Fruit fly (Drosophila melanogaster) whole organism, wandering third instar larva: ENCODE results near the gene Grip84.

ENCODE experiments used
- CG32264 ChIP-seq: fragments of 200-800 bp; sonication (Bioruptor generic); optimal IDR thresholded peaks from 2 replicates; lab custom pipeline; 2016; ENCODE audit warnings: missing biosample characterization, missing genetic modification characterization
- CG9705 ChIP-seq: fragments of 200-800 bp; sonication (Bioruptor generic); optimal IDR thresholded peaks from 2 replicates; lab custom pipeline; 2018; ENCODE audit warnings: missing biosample characterization, mild to moderate bottlenecking, missing genetic modification characterization
- CrebA ChIP-seq: fragments of 200-800 bp; sonication (Bioruptor generic); optimal IDR thresholded peaks from 2 replicates; lab custom pipeline; 2016; ENCODE audit warnings: missing biosample characterization, mild to moderate bottlenecking, missing genetic modification characterization, borderline replicate concordance
- GATAd ChIP-seq: sonication (Bioruptor generic); optimal IDR thresholded peaks from 2 replicates; lab custom pipeline; 2016; ENCODE audit warnings: missing biosample characterization, missing genetic modification characterization
- Hnf4 ChIP-seq: fragments of 200-800 bp; sonication (Bioruptor generic); optimal IDR thresholded peaks from 2 replicates; lab custom pipeline; 2016; ENCODE audit warnings: missing biosample characterization, mild to moderate bottlenecking, missing genetic modification characterization
- Mio ChIP-seq: sonication (Bioruptor generic); optimal IDR thresholded peaks from 2 replicates; lab custom pipeline; 2016; ENCODE audit warnings: missing biosample characterization, missing genetic modification characterization
- Myc ChIP-seq: fragments of >200 bp; optimal IDR thresholded peaks from 2 replicates; lab custom pipeline; 2017
- OdsH ChIP-seq: fragments of 200-800 bp; sonication (Bioruptor generic); optimal IDR thresholded peaks from 2 replicates; lab custom pipeline; 2016; ENCODE audit warnings: missing biosample characterization, mild to moderate bottlenecking, missing genetic modification characterization
- Sp1 ChIP-seq: fragments of 200-800 bp; sonication (Bioruptor generic); optimal IDR thresholded peaks from 3 replicates; lab custom pipeline; 2019; ENCODE audit warnings: missing biosample characterization, mild to moderate bottlenecking, missing genetic modification characterization, moderate library complexity
- dsf ChIP-seq: sonication (Bioruptor generic); optimal IDR thresholded peaks from 2 replicates; lab custom pipeline; 2016; ENCODE audit warnings: missing biosample characterization, missing genetic modification characterization, borderline replicate concordance
- fru ChIP-seq: fragments of 200-800 bp; sonication (Bioruptor generic); optimal IDR thresholded peaks from 3 replicates; lab custom pipeline; 2016; ENCODE audit warnings: missing biosample characterization, mild to moderate bottlenecking, missing genetic modification characterization
- h ChIP-seq: fragments of 200-800 bp; sonication (Bioruptor generic); optimal IDR thresholded peaks from 3 replicates; lab custom pipeline; 2016; ENCODE audit warnings: missing biosample characterization, mild to moderate bottlenecking, missing genetic modification characterization
- psq ChIP-seq: fragments of 200-800 bp; sonication (Bioruptor generic); optimal IDR thresholded peaks from 3 replicates; lab custom pipeline; 2017; ENCODE audit warnings: missing biosample characterization, mild to moderate bottlenecking, missing genetic modification characterization, moderate library complexity
- sage ChIP-seq: fragments of 200-800 bp; sonication (Bioruptor generic); optimal IDR thresholded peaks from 2 replicates; lab custom pipeline; 2016; ENCODE audit warnings: missing biosample characterization, mild to moderate bottlenecking, missing genetic modification characterization

dm6 chrX:19597684-19598363 is 32.3 kb upstream of the Grip84 start, which contains the start of gene RpS10b:
- TF ChIP-seq dsf (GFP tag; lab: Kevin White, UChicago) (peak; percentile 38), fru (GFP tag; lab: Kevin White, UChicago) (peak; percentile 65), CG32264 (GFP tag; lab: Kevin White, UChicago) (peak; percentile 40), Myc (peak; percentile 43), Hnf4 (peak; percentile 70), psq (GFP tag; lab: Kevin White, UChicago) (peak; percentile 66), Sp1 (GFP tag; lab: Kevin White, UChicago) (peak; percentile 90), CrebA (no peak), Mio (peak; percentile 52), h (GFP tag; lab: Kevin White, UChicago) (peak; percentile 86), sage (GFP tag; lab: Kevin White, UChicago) (no peak), GATAd (GFP tag; lab: Kevin White, UChicago) (peak; percentile 3), CG9705 (GFP tag; lab: Kevin White, UChicago) (peak; percentile 92), OdsH (peak; percentile 79)
